Worm (Caenorhabditis elegans) whole organism, L2 larva: ENCODE measurements around the gene srbc-44.

ENCODE experiments used
- C34F6.9 ChIP-seq: fragments of 150-350 bp; optimal IDR thresholded peaks from 2 replicates; lab custom pipeline; 2014; ENCODE audit warnings: missing biosample characterization, missing genetic modification characterization
- F13H6.1 ChIP-seq: sonication (generic microtip); optimal IDR thresholded peaks from 2 replicates; lab custom pipeline; 2016; ENCODE audit warnings: missing genetic modification characterization, missing compliant biosample characterization
- Y55F3AM.14 ChIP-seq: fragments of 200-800 bp; sonication (Bioruptor generic); optimal IDR thresholded peaks from 2 replicates; lab custom pipeline; 2018; ENCODE audit warnings: mild to moderate bottlenecking, missing genetic modification characterization, missing compliant biosample characterization
- alr-1 ChIP-seq: fragments of 150-350 bp; optimal IDR thresholded peaks from 2 replicates; lab custom pipeline; 2014; ENCODE audit warnings: missing biosample characterization, missing genetic modification characterization
- ama-1 ChIP-seq: fragments of 150-350 bp; optimal IDR thresholded peaks from 2 replicates; lab custom pipeline; 2018; ENCODE audit warnings: inconsistent platforms
- blmp-1 ChIP-seq: sonication (generic microtip); optimal IDR thresholded peaks from 2 replicates; lab custom pipeline; 2017; ENCODE audit warnings: missing genetic modification characterization, mild to moderate bottlenecking, missing compliant biosample characterization, antibody characterized with exemption, moderate library complexity; ENCODE audit not compliant: insufficient read depth
- ceh-82 ChIP-seq: fragments of 150-350 bp; optimal IDR thresholded peaks from 2 replicates; lab custom pipeline; 2014; ENCODE audit warnings: missing biosample characterization, missing genetic modification characterization
- crh-2 ChIP-seq: sonication (generic microtip); optimal IDR thresholded peaks from 2 replicates; lab custom pipeline; 2017; ENCODE audit warnings: missing biosample characterization, missing genetic modification characterization
- dmd-4 ChIP-seq: sonication (generic microtip); optimal IDR thresholded peaks from 2 replicates; lab custom pipeline; 2017; ENCODE audit warnings: missing biosample characterization, missing genetic modification characterization
- egl-27 ChIP-seq: sonication (generic microtip); optimal IDR thresholded peaks from 3 replicates; lab custom pipeline; 2017; ENCODE audit warnings: missing biosample characterization, missing genetic modification reagents, missing genetic modification characterization
- elt-1 ChIP-seq: fragments of 150-350 bp; optimal IDR thresholded peaks from 2 replicates; lab custom pipeline; 2014; ENCODE audit warnings: missing biosample characterization, missing genetic modification characterization
- elt-3 ChIP-seq: sonication (generic microtip); optimal IDR thresholded peaks from 2 replicates; lab custom pipeline; 2017; ENCODE audit warnings: missing biosample characterization, missing genetic modification characterization
- fos-1 ChIP-seq: fragments of 150-350 bp; optimal IDR thresholded peaks from 2 replicates; lab custom pipeline; 2014; ENCODE audit warnings: missing biosample characterization, missing genetic modification characterization
- gmeb-1 ChIP-seq: fragments of 150-350 bp; optimal IDR thresholded peaks from 2 replicates; lab custom pipeline; 2014; ENCODE audit warnings: missing biosample characterization, missing genetic modification characterization
- lin-13 ChIP-seq: fragments of 150-350 bp; optimal IDR thresholded peaks from 2 replicates; lab custom pipeline; 2014; ENCODE audit warnings: missing biosample characterization, missing genetic modification reagents, missing genetic modification characterization
- lsy-2 ChIP-seq, 2 experiments: fragments of 150-350 bp in 1 of 2; sonication (generic microtip) in 1 of 2; optimal IDR thresholded peaks; 2 replicates each; lab custom pipeline; 2014 to 2017; ENCODE audit warnings: missing biosample characterization in 2 of 2, missing genetic modification characterization in 2 of 2
- mab-5 ChIP-seq: fragments of 150-350 bp; optimal IDR thresholded peaks from 2 replicates; lab custom pipeline; 2014; ENCODE audit warnings: missing biosample characterization, missing genetic modification characterization
- mbf-1 ChIP-seq: sonication (generic microtip); optimal IDR thresholded peaks from 2 replicates; lab custom pipeline; 2017; ENCODE audit warnings: missing biosample characterization, missing genetic modification characterization
- nhr-129 ChIP-seq: fragments of 150-350 bp; optimal IDR thresholded peaks from 2 replicates; lab custom pipeline; 2014; ENCODE audit warnings: missing biosample characterization, missing genetic modification characterization
- nhr-21 ChIP-seq: fragments of 150-350 bp; optimal IDR thresholded peaks from 2 replicates; lab custom pipeline; 2014; ENCODE audit warnings: missing biosample characterization, missing genetic modification characterization
- nhr-237 ChIP-seq: fragments of 150-350 bp; optimal IDR thresholded peaks from 2 replicates; lab custom pipeline; 2014; ENCODE audit warnings: missing biosample characterization, missing genetic modification characterization
- nhr-25 ChIP-seq: fragments of 150-350 bp; sonication (generic microtip); optimal IDR thresholded peaks from 3 replicates; lab custom pipeline; 2014; ENCODE audit warnings: missing biosample characterization, missing genetic modification characterization
- nhr-6 ChIP-seq: fragments of 150-350 bp; optimal IDR thresholded peaks from 2 replicates; lab custom pipeline; 2014; ENCODE audit warnings: missing biosample characterization, missing genetic modification characterization
- nhr-77 ChIP-seq: fragments of 150-350 bp; optimal IDR thresholded peaks from 2 replicates; lab custom pipeline; 2014; ENCODE audit warnings: missing biosample characterization, missing genetic modification characterization
- sem-4 ChIP-seq: fragments of 150-350 bp; optimal IDR thresholded peaks from 2 replicates; lab custom pipeline; 2014; ENCODE audit warnings: missing biosample characterization, missing genetic modification reagents, missing genetic modification characterization
- skn-1 ChIP-seq: sonication (generic microtip); optimal IDR thresholded peaks from 2 replicates; lab custom pipeline; 2017; ENCODE audit warnings: missing biosample characterization, missing genetic modification characterization
- sma-3 ChIP-seq: sonication (generic microtip); optimal IDR thresholded peaks from 2 replicates; lab custom pipeline; 2016; ENCODE audit warnings: missing genetic modification reagents, missing genetic modification characterization, missing compliant biosample characterization
- sma-9 ChIP-seq, 2 experiments: fragments of 150-350 bp in 1 of 2; sonication (generic microtip) in 1 of 2; optimal IDR thresholded peaks; 2 replicates each; lab custom pipeline; 2014 to 2016; ENCODE audit warnings: missing genetic modification characterization in 2 of 2, mild to moderate bottlenecking in 1 of 2, missing biosample characterization in 1 of 2, missing compliant biosample characterization in 1 of 2, missing genetic modification reagents in 1 of 2, moderate library complexity in 1 of 2
- unc-62 ChIP-seq: fragments of 150-350 bp; optimal IDR thresholded peaks from 2 replicates; lab custom pipeline; 2014; ENCODE audit warnings: missing biosample characterization, missing genetic modification reagents, missing genetic modification characterization
- zag-1 ChIP-seq: fragments of 150-350 bp; optimal IDR thresholded peaks from 2 replicates; lab custom pipeline; 2014; ENCODE audit warnings: missing biosample characterization, missing genetic modification characterization
- ztf-1 ChIP-seq: fragments of 200-800 bp; sonication (Bioruptor generic); conservative IDR thresholded peaks from 2 replicates; pipeline ENCODE4 v1.3.6; 2022; ENCODE audit warnings: missing genetic modification characterization, missing compliant biosample characterization

The srbc-44 gene

ce11 chrV:12790188-12790587, 1.8 kb upstream of the srbc-44 start, which contains the start of gene srbc-43:
Gene srbc-43, minus strand, starts transcription at chrV:12790518.
- TF ChIP-seq sem-4 (tag; lab: Kevin White, UChicago), result no peak
- no peak for TF ChIP-seq elt-3
- no peak for TF ChIP-seq lin-13 (GFP tag; lab: Kevin White, UChicago)
- TF ChIP-seq egl-27 (tag; lab: Kevin White, UChicago), result no peak

- TF ChIP-seq skn-1 (no peak), nhr-237 (tag; lab: Kevin White, UChicago) (no peak)
These were observed 1.3 kb downstream of the srbc-44 start, which contains the start of gene fkb-4 for ce11 chrV:12787026-12787425. Gene fkb-4, minus strand, starts transcription at chrV:12787126.

ce11 chrV:12786340-12786739, 2.0 kb downstream of the srbc-44 start:
- TF ChIP-seq dmd-4 (no peak), elt-3 (no peak), crh-2 (tag; lab: Kevin White, UChicago) (no peak), ztf-1 (GFP tag; lab: Robert Waterston, UW) (no peak), nhr-77 (tag; lab: Kevin White, UChicago) (no peak), mbf-1 (tag; lab: Kevin White, UChicago) (no peak), elt-1 (tag; lab: Kevin White, UChicago) (no peak), zag-1 (tag; lab: Kevin White, UChicago) (no peak), sma-3 (no peak), F13H6.1 (no peak), blmp-1 (tag; lab: Kevin White, UChicago) (no peak), nhr-6 (tag; lab: Kevin White, UChicago) (no peak)
- TF ChIP-seq, all 48 proteins: peak for 0

- TF ChIP-seq nhr-21 (tag; lab: Kevin White, UChicago), result no peak
- TF ChIP-seq nhr-129 (tag; lab: Kevin White, UChicago), result no peak
- TF ChIP-seq ama-1 (lab: Kevin White, UChicago), result no peak
- TF ChIP-seq alr-1 (tag; lab: Kevin White, UChicago), result no peak
- no peak for TF ChIP-seq ceh-82 (tag; lab: Kevin White, UChicago)
- no peak for TF ChIP-seq sma-3
- TF ChIP-seq unc-62 (GFP tag; lab: Kevin White, UChicago), result no peak
- TF ChIP-seq ztf-1 (GFP tag; lab: Robert Waterston, UW), result no peak
These were observed 3.5 kb downstream of the srbc-44 start, which contains the start of gene sre-20 for ce11 chrV:12784861-12785260. Gene sre-20, minus strand, starts transcription at chrV:12784961.

- TF ChIP-seq sma-9 (GFP tag; optimal IDR thresholded peaks at IDR 0.05; lab: Kevin White, UChicago) (peak; percentile 53), sma-9 (tag; optimal IDR thresholded peaks at IDR 0.05; lab: Kevin White, UChicago) (no peak), C34F6.9 (tag; lab: Kevin White, UChicago) (peak; percentile 38), lsy-2 (tag; optimal IDR thresholded peaks at IDR 0.05; lab: Kevin White, UChicago) (peak in 1 of 2 experiments; percentile 5), gmeb-1 (peak; percentile 39), lin-13 (GFP tag; lab: Kevin White, UChicago) (peak; percentile 18), sma-3 (peak; percentile 49), nhr-21 (tag; lab: Kevin White, UChicago) (no peak), crh-2 (tag; lab: Kevin White, UChicago) (peak; percentile 18), nhr-129 (tag; lab: Kevin White, UChicago) (peak; percentile 70), nhr-25 (tag; lab: Kevin White, UChicago) (no peak), F13H6.1 (peak; percentile 10), fos-1 (tag; lab: Kevin White, UChicago) (peak; percentile 45), mab-5 (tag; lab: Kevin White, UChicago) (no peak), ama-1 (lab: Kevin White, UChicago) (no peak), Y55F3AM.14 (GFP tag; lab: Kevin White, UChicago) (no peak)
These were observed 8.1 kb downstream of the srbc-44 start for ce11 chrV:12780248-12780647.

ce11 chrV:12773852-12774251, 14.5 kb downstream of the srbc-44 start:
- no peak for TF ChIP-seq nhr-237 (tag; lab: Kevin White, UChicago)
- TF ChIP-seq F13H6.1, result no peak
